Worm (Caenorhabditis elegans): ENCODE results near the gene srd-33.

ce11 chrV:4862737-4863136, 9.4 kb upstream of the srd-33 start, which contains the start of gene C37H5.13:
- no peak for TF ChIP-seq dao-5 (tag; optimal IDR thresholded peaks at IDR 0.05)
- TF ChIP-seq him-1 (tag; optimal IDR thresholded peaks at IDR 0.05): no peak
